Worm (Caenorhabditis elegans): ENCODE data around the gene K02D10.2.

Gene K02D10.2

ce11 chrIII:8749487-8749886 is 21.6 kb downstream of the K02D10.2 start, which contains the start of gene sma-2:
Gene sma-2 (plus strand): TSS chrIII:8749680.
- TF ChIP-seq pha-4 (tag; optimal IDR thresholded peaks at IDR 0.05) = no peak
- TF ChIP-seq ets-4 (tag; optimal IDR thresholded peaks at IDR 0.05) = no peak
- TF ChIP-seq pqm-1 (tag; optimal IDR thresholded peaks at IDR 0.05) = peak; percentile 33
- peak; percentile 26 for TF ChIP-seq F13H6.1 (tag; optimal IDR thresholded peaks at IDR 0.05)
- no peak for TF ChIP-seq K02D7.2 (tag; optimal IDR thresholded peaks at IDR 0.05)
- TF ChIP-seq ceh-18 (tag; optimal IDR thresholded peaks at IDR 0.05) = peak; percentile 6
- TF ChIP-seq tbx-2 (tag; optimal IDR thresholded peaks at IDR 0.05) = peak; percentile 4
- peak; percentile 17 for TF ChIP-seq dve-1 (tag; optimal IDR thresholded peaks at IDR 0.05)

ce11 chrIII:8748620-8749019 is 22.4 kb downstream of the K02D10.2 start:
- TF ChIP-seq elt-2 (tag; optimal IDR thresholded peaks at IDR 0.05) = peak; percentile 75
- TF ChIP-seq ceh-34 (tag; optimal IDR thresholded peaks at IDR 0.05) = no peak
- TF ChIP-seq syd-9 (tag; optimal IDR thresholded peaks at IDR 0.05) = no peak

ce11 chrIII:8745214-8745613 is 25.8 kb downstream of the K02D10.2 start:
- TF ChIP-seq lin-11 (tag; optimal IDR thresholded peaks at IDR 0.05) (no peak), syd-9 (tag; optimal IDR thresholded peaks at IDR 0.05) (no peak), lim-6 (tag; optimal IDR thresholded peaks at IDR 0.05) (no peak), hlh-6 (tag; optimal IDR thresholded peaks at IDR 0.05) (no peak)

- TF ChIP-seq ceh-6 (GFP tag; optimal IDR thresholded peaks at IDR 0.05) = no peak
- TF ChIP-seq ref-2 (tag; optimal IDR thresholded peaks at IDR 0.05) = no peak
- TF ChIP-seq dve-1 (tag; optimal IDR thresholded peaks at IDR 0.05) = no peak
- TF ChIP-seq madf-2 (tag; optimal IDR thresholded peaks at IDR 0.05) = no peak
- no peak for TF ChIP-seq ceh-34 (tag; optimal IDR thresholded peaks at IDR 0.05)
- no peak for TF ChIP-seq hlh-6 (tag; optimal IDR thresholded peaks at IDR 0.05)
- TF ChIP-seq Y22D7AL.16 (tag; optimal IDR thresholded peaks at IDR 0.05) = no peak
- no peak for TF ChIP-seq pax-1 (tag; optimal IDR thresholded peaks at IDR 0.05)
- TF ChIP-seq unc-86 (tag; optimal IDR thresholded peaks at IDR 0.05) = no peak
- no peak for TF ChIP-seq gmeb-2 (tag; optimal IDR thresholded peaks at IDR 0.05)
- TF ChIP-seq tbx-2 (tag; optimal IDR thresholded peaks at IDR 0.05) = no peak
- no peak for TF ChIP-seq unc-55 (GFP tag; optimal IDR thresholded peaks at IDR 0.05)
- TF ChIP-seq ceh-19 (GFP tag; optimal IDR thresholded peaks at IDR 0.05) = no peak
- no peak for TF ChIP-seq K09A11.1 (tag; optimal IDR thresholded peaks at IDR 0.05; ENCODE audit: insufficient read depth)
- TF ChIP-seq C38D4.7 (GFP tag; optimal IDR thresholded peaks at IDR 0.05) = no peak
- no peak for TF ChIP-seq eyg-1 (tag; optimal IDR thresholded peaks at IDR 0.05)
- no peak for TF ChIP-seq ttx-3 (tag; optimal IDR thresholded peaks at IDR 0.05)
- no peak for TF ChIP-seq pag-3 (tag; optimal IDR thresholded peaks at IDR 0.05; ENCODE audit: borderline replicate concordance)
- no peak for TF ChIP-seq ceh-24 (tag; optimal IDR thresholded peaks at IDR 0.05)
- TF ChIP-seq ceh-30 (tag; optimal IDR thresholded peaks at IDR 0.05) = no peak
Measured at ce11 chrIII:8744765-8745164, 26.3 kb downstream of the K02D10.2 start.

ce11 chrIII:8743796-8744404 is 27.2 kb downstream of the K02D10.2 start, which contains the start of gene ZK370.6:
Gene ZK370.6 (minus strand): TSS chrIII:8743846.
- TF ChIP-seq eyg-1 (tag; optimal IDR thresholded peaks at IDR 0.05) = no peak
- TF ChIP-seq unc-42 (tag; optimal IDR thresholded peaks at IDR 0.05) = peak; percentile 91
- TF ChIP-seq ceh-6 (GFP tag; optimal IDR thresholded peaks at IDR 0.05) = no peak
- TF ChIP-seq unc-55 (GFP tag; optimal IDR thresholded peaks at IDR 0.05) = no peak
- TF ChIP-seq mec-3 (tag; optimal IDR thresholded peaks at IDR 0.05; ENCODE audit: borderline replicate concordance) = no peak
- TF ChIP-seq hlh-13 (GFP tag; optimal IDR thresholded peaks at IDR 0.05) = no peak
- TF ChIP-seq pha-2 (tag; optimal IDR thresholded peaks at IDR 0.05) = no peak
